Fruit fly (Drosophila melanogaster): ENCODE data around the gene CG9547.

The CG9547 gene

dm6 chr2L:6479226-6479906, 15.0 kb downstream of the CG9547 start (continued):
- peak; percentile 24 for TF ChIP-seq Vsx1 (GFP tag; optimal IDR thresholded peaks at IDR 0.05)
- TF ChIP-seq grau (tag; optimal IDR thresholded peaks at IDR 0.05) = peak; percentile 13
- TF ChIP-seq CG6813 (GFP tag; optimal IDR thresholded peaks at IDR 0.05) = peak; percentile 69
- no peak for TF ChIP-seq Lpt (GFP tag; optimal IDR thresholded peaks at IDR 0.05)
- TF ChIP-seq Sry-δ (GFP tag; optimal IDR thresholded peaks at IDR 0.05) = no peak
- TF ChIP-seq Ada2b (GFP tag; IDR thresholded peaks at IDR 0.05) = no peak
- no peak for TF ChIP-seq slp2 (GFP tag; optimal IDR thresholded peaks at IDR 0.05)
- TF ChIP-seq HLHmδ (GFP tag; optimal IDR thresholded peaks at IDR 0.05) = peak; percentile 34
- no peak for TF ChIP-seq CG7928 (GFP tag; optimal IDR thresholded peaks at IDR 0.05)
- no peak for TF ChIP-seq gt (GFP tag; IDR thresholded peaks at IDR 0.05)
- peak; percentile 74 for TF ChIP-seq BtbVII (GFP tag; optimal IDR thresholded peaks at IDR 0.05)
- no peak for TF ChIP-seq CG12942 (GFP tag; optimal IDR thresholded peaks at IDR 0.05)
- no peak for TF ChIP-seq Lhr (GFP tag; optimal IDR thresholded peaks at IDR 0.05)
- TF ChIP-seq Bdp1 (GFP tag; optimal IDR thresholded peaks at IDR 0.05) = no peak
- peak; percentile 78 for TF ChIP-seq YL-1 (GFP tag; optimal IDR thresholded peaks at IDR 0.05)
- TF ChIP-seq Ets97D (GFP tag; optimal IDR thresholded peaks at IDR 0.05) = no peak
- TF ChIP-seq CG8478 (optimal IDR thresholded peaks at IDR 0.05) = no peak
- TF ChIP-seq croc (GFP tag; conservative IDR thresholded peaks at IDR 0.05) = no peak
- TF ChIP-seq CG2889 (GFP tag; IDR thresholded peaks at IDR 0.05) = no peak
- no peak for TF ChIP-seq CG12744 (GFP tag; optimal IDR thresholded peaks at IDR 0.05)
- no peak for TF ChIP-seq Ptx1 (GFP tag; IDR thresholded peaks at IDR 0.05)
- peak; percentile 15 for TF ChIP-seq CG13624 (GFP tag; optimal IDR thresholded peaks at IDR 0.05)
- no peak for TF ChIP-seq Abd-B (GFP tag; optimal IDR thresholded peaks at IDR 0.05)
- TF ChIP-seq bigmax (GFP tag; optimal IDR thresholded peaks at IDR 0.05) = peak; percentile 47
- no peak for TF ChIP-seq Sry-β (GFP tag; optimal IDR thresholded peaks at IDR 0.05)
- peak; percentile 61; the same call in 1 of the 2 replicates for TF ChIP-seq vvl (GFP tag; IDR thresholded peaks at IDR 0.05)
- TF ChIP-seq Dad (GFP tag; optimal IDR thresholded peaks at IDR 0.05) = no peak
- no peak for TF ChIP-seq Ets65A (GFP tag)
- peak; percentile 36 for TF ChIP-seq CG10209 (GFP tag; optimal IDR thresholded peaks at IDR 0.05)
- peak in 1 of 2 experiments; percentile 4 for TF ChIP-seq Hr78 (GFP tag; optimal IDR thresholded peaks at IDR 0.05)
- peak; percentile 44 for TF ChIP-seq sqz (GFP tag; optimal IDR thresholded peaks at IDR 0.05)
- peak; percentile 54 for TF ChIP-seq Neu2 (GFP tag; optimal IDR thresholded peaks at IDR 0.05; ENCODE audit: borderline replicate concordance)
- no peak for TF ChIP-seq run (tag; optimal IDR thresholded peaks at IDR 0.05)
- no peak for TF ChIP-seq ara (GFP tag; IDR thresholded peaks at IDR 0.05)
- TF ChIP-seq fd64A (GFP tag; optimal IDR thresholded peaks at IDR 0.05) = peak; percentile 55
- peak; percentile 49; the same call in 1 of the 2 replicates for TF ChIP-seq stc (GFP tag; IDR thresholded peaks at IDR 0.05)
- no peak for TF ChIP-seq ap (GFP tag; IDR thresholded peaks at IDR 0.05)
- TF ChIP-seq Opbp (GFP tag; IDR thresholded peaks at IDR 0.05; ENCODE audit: partially characterized antibody) = no peak
- no peak for TF ChIP-seq Doc2 (GFP tag; IDR thresholded peaks at IDR 0.05)
- no peak for TF ChIP-seq oc (tag; optimal IDR thresholded peaks at IDR 0.05)
- TF ChIP-seq phol (tag; optimal IDR thresholded peaks at IDR 0.05) = no peak
- TF ChIP-seq trem (tag; optimal IDR thresholded peaks at IDR 0.05) = no peak
- TF ChIP-seq CG1024 (GFP tag; IDR thresholded peaks at IDR 0.05) = no peak
- TF ChIP-seq Elba2 (GFP tag; optimal IDR thresholded peaks at IDR 0.05) = no peak
- no peak for TF ChIP-seq lmd (GFP tag; IDR thresholded peaks at IDR 0.05)
- peak; percentile 19; the same call in 1 of the 2 replicates for TF ChIP-seq Rfx (GFP tag; IDR thresholded peaks at IDR 0.05)
- TF ChIP-seq CG4820 (GFP tag; optimal IDR thresholded peaks at IDR 0.05) = no peak
- TF ChIP-seq pros (GFP tag; optimal IDR thresholded peaks at IDR 0.05) = peak; percentile 30
- TF ChIP-seq h (optimal IDR thresholded peaks at IDR 0.05) = no peak
- 0 out of 2 replicates have a peak, but pooled peaks have one; percentile 23 for TF ChIP-seq bowl (GFP tag; IDR thresholded peaks at IDR 0.05)
- TF ChIP-seq ham (GFP tag; IDR thresholded peaks at IDR 0.05) = no peak

Measured in whole organism, embryonic.